Fruit fly (Drosophila melanogaster) whole organism, embryonic: ENCODE measurements around the gene klu.
A peak's percentile ranks its signal among the peaks of the same experiment; 100 is the strongest.

ENCODE experiments used
- Ada2b ChIP-seq: fragments of 200-800 bp; sonication (Bioruptor generic); IDR thresholded peaks from 2 replicates; pipeline ENCODE4 v1.3.6; 2022; ENCODE audit warnings: missing biosample characterization, missing genetic modification characterization
- CG9609 ChIP-seq: fragments of 200-800 bp; sonication (Bioruptor generic); optimal IDR thresholded peaks from 3 replicates; lab custom pipeline; 2016; ENCODE audit warnings: missing biosample characterization, missing genetic modification characterization
- E2f1 ChIP-seq: fragments of 200-800 bp; sonication (Bioruptor generic); IDR thresholded peaks from 2 replicates; pipeline ENCODE4 v1.3.6; 2022; ENCODE audit warnings: missing biosample characterization, missing genetic modification characterization
- H15 ChIP-seq: fragments of 200-800 bp; sonication (Bioruptor generic); IDR thresholded peaks from 3 replicates; pipeline ENCODE4 v1.3.6; 2022; ENCODE audit warnings: missing biosample characterization, missing genetic modification characterization
- MBD-R2 ChIP-seq: fragments of 200-800 bp; sonication (Bioruptor generic); IDR thresholded peaks from 2 replicates; pipeline ENCODE4 v1.3.6; 2022; ENCODE audit warnings: missing biosample characterization, missing genetic modification characterization
- Mrtf ChIP-seq: fragments of 200-800 bp; sonication (Bioruptor generic); IDR thresholded peaks from 3 replicates; pipeline ENCODE4 v1.3.6; 2022; ENCODE audit warnings: missing biosample characterization, missing genetic modification characterization
- Nf-YB ChIP-seq: fragments of 200-800 bp; sonication (Bioruptor generic); optimal IDR thresholded peaks from 3 replicates; lab custom pipeline; 2019; ENCODE audit warnings: missing biosample characterization, mild to moderate bottlenecking, missing genetic modification characterization, moderate library complexity
- Poxn ChIP-seq: fragments of 200-800 bp; sonication (Bioruptor generic); IDR thresholded peaks from 2 replicates; pipeline ENCODE4 v1.3.6; 2022; ENCODE audit warnings: missing biosample characterization, missing genetic modification characterization
- Spps ChIP-seq: fragments of 200-800 bp; sonication (Bioruptor generic); optimal IDR thresholded peaks from 2 replicates; lab custom pipeline; 2018; ENCODE audit warnings: missing biosample characterization, mild to moderate bottlenecking, missing genetic modification characterization
- croc ChIP-seq: fragments of 200-800 bp; sonication (Bioruptor generic); conservative IDR thresholded peaks from 3 replicates; pipeline ENCODE4 v1.3.6; 2022; ENCODE audit warnings: missing biosample characterization, missing genetic modification characterization
- repo ChIP-seq: fragments of 200-800 bp; sonication (Bioruptor generic); optimal IDR thresholded peaks from 2 replicates; lab custom pipeline; 2016; ENCODE audit warnings: missing biosample characterization, missing genetic modification characterization
- usp ChIP-seq: fragments of >200 bp; optimal IDR thresholded peaks from 2 replicates; lab custom pipeline; 2017; ENCODE audit warnings: missing biosample characterization, missing genetic modification characterization

- no peak for TF ChIP-seq croc
- TF ChIP-seq H15 (GFP tag; lab: Robert Waterston, UW), result no peak
- TF ChIP-seq CG9609, result no peak
- no peak for TF ChIP-seq Poxn (GFP tag; lab: Robert Waterston, UW)
- no peak for TF ChIP-seq Mrtf (GFP tag; lab: Robert Waterston, UW)
- TF ChIP-seq Nf-YB, result peak; percentile 98
- TF ChIP-seq E2f1 (GFP tag; lab: Robert Waterston, UW), result no peak
- TF ChIP-seq Spps, result no peak
- no peak for TF ChIP-seq usp (GFP tag; lab: Kevin White, UChicago)
- TF ChIP-seq MBD-R2 (GFP tag; lab: Robert Waterston, UW), result 0 out of 2 replicates have a peak, but pooled peaks have one; percentile 28
- TF ChIP-seq repo (GFP tag; lab: Kevin White, UChicago), result no peak
- TF ChIP-seq Ada2b, result no peak
Measured at dm6 chr3L:11010410-11010827, 1.4 kb upstream of the klu start.
